Fruit fly (Drosophila melanogaster): Measurements from ENCODE around the gene Sfmbt.

The Sfmbt gene

DNA sequence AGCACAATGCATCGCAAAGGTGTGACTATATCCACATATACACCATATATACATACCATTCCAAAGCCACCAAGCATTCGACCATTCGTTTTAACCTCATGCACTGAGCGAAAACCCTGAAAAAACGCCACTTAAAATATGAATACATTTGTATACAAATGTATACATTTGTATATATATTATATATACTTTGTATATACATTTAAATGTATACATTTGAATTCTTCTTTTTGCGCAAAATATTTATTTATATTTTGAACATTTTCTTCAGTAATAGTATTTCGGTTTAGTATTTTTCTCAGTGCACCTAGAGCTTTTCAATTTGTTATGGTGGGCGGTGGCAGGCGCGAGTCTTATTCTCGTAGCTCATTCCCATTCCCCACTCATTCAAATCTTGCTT is 20.2 kb downstream of the Sfmbt start (continued):
- TF ChIP-seq CG14667 (GFP tag; IDR thresholded peaks at IDR 0.05) (no peak), crol (GFP tag; IDR thresholded peaks at IDR 0.05) (no peak), stc (GFP tag; IDR thresholded peaks at IDR 0.05) (no peak), ftz-f1 (GFP tag; optimal IDR thresholded peaks at IDR 0.05) (no peak), tup (GFP tag; optimal IDR thresholded peaks at IDR 0.05) (no peak), CG17385 (GFP tag; optimal IDR thresholded peaks at IDR 0.05) (peak; percentile 7), CG7357 (GFP tag; IDR thresholded peaks at IDR 0.05) (no peak), CG13775 (GFP tag; optimal IDR thresholded peaks at IDR 0.05) (no peak), Drgx (GFP tag; IDR thresholded peaks at IDR 0.05) (peak; percentile 49; the same call in 1 of the 2 replicates), esg (GFP tag; conservative IDR thresholded peaks at IDR 0.05) (no peak), Fer1 (GFP tag; optimal IDR thresholded peaks at IDR 0.05) (peak; percentile 62)

DNA sequence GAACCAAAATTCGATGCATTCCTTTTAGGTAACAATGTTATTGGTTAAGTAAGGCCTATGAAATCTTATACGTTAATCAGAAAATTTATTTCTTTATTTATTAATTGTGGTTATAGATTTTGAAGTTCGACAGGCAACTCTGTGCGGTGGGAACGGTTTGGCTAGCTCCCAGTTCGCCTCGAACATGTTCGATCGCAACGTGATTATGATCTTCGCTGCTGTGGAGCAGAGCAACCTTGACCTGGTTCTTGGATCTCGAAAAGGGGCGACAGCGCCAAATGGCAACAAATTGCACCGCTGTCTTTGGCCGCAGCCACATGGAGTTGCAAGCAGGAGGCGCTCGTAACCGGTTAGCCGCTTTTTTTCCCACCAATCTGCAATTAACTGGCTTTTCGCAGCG is 22.3 kb downstream of the Sfmbt start:
- TF ChIP-seq CG9817 (tag; optimal IDR thresholded peaks at IDR 0.05) = no peak
- no peak for TF ChIP-seq CG1647 (GFP tag; optimal IDR thresholded peaks at IDR 0.05)
- TF ChIP-seq HLH3B (GFP tag; IDR thresholded peaks at IDR 0.05) = peak; percentile 31; the same call in 1 of the 2 replicates
- TF ChIP-seq CG17328 (GFP tag; IDR thresholded peaks at IDR 0.05) = 0 out of 2 replicates have a peak, but pooled peaks have one; percentile 23
- TF ChIP-seq Dll (GFP tag; IDR thresholded peaks at IDR 0.05; ENCODE audit: partially characterized antibody) = no peak
- TF ChIP-seq CG5180 (GFP tag; optimal IDR thresholded peaks at IDR 0.05) = peak; percentile 91
- TF ChIP-seq CG9609 (GFP tag; optimal IDR thresholded peaks at IDR 0.05) = no peak
- TF ChIP-seq CG4282 (GFP tag; optimal IDR thresholded peaks at IDR 0.05) = no peak
- no peak for TF ChIP-seq Usf (GFP tag; optimal IDR thresholded peaks at IDR 0.05)
- TF ChIP-seq Med (GFP tag) = peak; percentile 41

dm6 chr2L:13146254-13146653 is 30.3 kb downstream of the Sfmbt start:
- TF ChIP-seq Med (GFP tag) (peak; percentile 9), CG11504 (tag; optimal IDR thresholded peaks at IDR 0.05) (peak; percentile 12), Ada2b (GFP tag; IDR thresholded peaks at IDR 0.05) (no peak), Jarid2 (GFP tag; optimal IDR thresholded peaks at IDR 0.05) (no peak), CG3726 (GFP tag; IDR thresholded peaks at IDR 0.05) (0 out of 3 replicates have a peak, but pooled peaks have one; percentile 32), CG17361 (GFP tag; IDR thresholded peaks at IDR 0.05) (0 out of 3 replicates have a peak, but pooled peaks have one; percentile 14), cg (GFP tag; optimal IDR thresholded peaks at IDR 0.05) (no peak), grn (GFP tag; optimal IDR thresholded peaks at IDR 0.05) (no peak), nom (GFP tag; optimal IDR thresholded peaks at IDR 0.05) (peak; percentile 14)

dm6 chr2L:13145035-13145683 is 31.4 kb downstream of the Sfmbt start:
- TF ChIP-seq sim (GFP tag; IDR thresholded peaks at IDR 0.05) = no peak
- TF ChIP-seq Med (GFP tag) = peak; percentile 95
- peak; percentile 63 for TF ChIP-seq CG14667 (GFP tag; IDR thresholded peaks at IDR 0.05)
- TF ChIP-seq CG12299 (tag; optimal IDR thresholded peaks at IDR 0.05) = peak; percentile 15
- no peak for TF ChIP-seq YL-1 (GFP tag; optimal IDR thresholded peaks at IDR 0.05)
- peak; percentile 74 for TF ChIP-seq CG6689 (GFP tag; IDR thresholded peaks at IDR 0.05)
- peak; percentile 73 for TF ChIP-seq stc (GFP tag; IDR thresholded peaks at IDR 0.05)
- peak; percentile 80 for TF ChIP-seq CG12659 (GFP tag; optimal IDR thresholded peaks at IDR 0.05)
- no peak for TF ChIP-seq fd102C (GFP tag; optimal IDR thresholded peaks at IDR 0.05)
- TF ChIP-seq luna (GFP tag; optimal IDR thresholded peaks at IDR 0.05) = peak; percentile 68
- no peak for TF ChIP-seq CG12236 (GFP tag; optimal IDR thresholded peaks at IDR 0.05)
- TF ChIP-seq so (GFP tag; IDR thresholded peaks at IDR 0.05) = peak; percentile 77; the same call in 2 of the 3 replicates
- TF ChIP-seq CG3995 (GFP tag; optimal IDR thresholded peaks at IDR 0.05) = peak; percentile 29
- no peak for TF ChIP-seq D (optimal IDR thresholded peaks at IDR 0.05)
- no peak for TF ChIP-seq D (GFP tag; optimal IDR thresholded peaks at IDR 0.05)
- TF ChIP-seq lbe (GFP tag; optimal IDR thresholded peaks at IDR 0.05) = no peak
- peak; percentile 3 for TF ChIP-seq trem (tag; optimal IDR thresholded peaks at IDR 0.05)
- 0 out of 3 replicates have a peak, but pooled peaks have one; percentile 39 for TF ChIP-seq zfh1 (GFP tag; IDR thresholded peaks at IDR 0.05)
- TF ChIP-seq CG1602 (GFP tag; optimal IDR thresholded peaks at IDR 0.05) = peak; percentile 49
- peak; percentile 70 for TF ChIP-seq CG10274 (GFP tag; optimal IDR thresholded peaks at IDR 0.05)
- peak; percentile 10 for TF ChIP-seq Atf3 (GFP tag; optimal IDR thresholded peaks at IDR 0.05)
